Worm (Caenorhabditis elegans): ENCODE results near the gene R10E4.9.

DNA sequence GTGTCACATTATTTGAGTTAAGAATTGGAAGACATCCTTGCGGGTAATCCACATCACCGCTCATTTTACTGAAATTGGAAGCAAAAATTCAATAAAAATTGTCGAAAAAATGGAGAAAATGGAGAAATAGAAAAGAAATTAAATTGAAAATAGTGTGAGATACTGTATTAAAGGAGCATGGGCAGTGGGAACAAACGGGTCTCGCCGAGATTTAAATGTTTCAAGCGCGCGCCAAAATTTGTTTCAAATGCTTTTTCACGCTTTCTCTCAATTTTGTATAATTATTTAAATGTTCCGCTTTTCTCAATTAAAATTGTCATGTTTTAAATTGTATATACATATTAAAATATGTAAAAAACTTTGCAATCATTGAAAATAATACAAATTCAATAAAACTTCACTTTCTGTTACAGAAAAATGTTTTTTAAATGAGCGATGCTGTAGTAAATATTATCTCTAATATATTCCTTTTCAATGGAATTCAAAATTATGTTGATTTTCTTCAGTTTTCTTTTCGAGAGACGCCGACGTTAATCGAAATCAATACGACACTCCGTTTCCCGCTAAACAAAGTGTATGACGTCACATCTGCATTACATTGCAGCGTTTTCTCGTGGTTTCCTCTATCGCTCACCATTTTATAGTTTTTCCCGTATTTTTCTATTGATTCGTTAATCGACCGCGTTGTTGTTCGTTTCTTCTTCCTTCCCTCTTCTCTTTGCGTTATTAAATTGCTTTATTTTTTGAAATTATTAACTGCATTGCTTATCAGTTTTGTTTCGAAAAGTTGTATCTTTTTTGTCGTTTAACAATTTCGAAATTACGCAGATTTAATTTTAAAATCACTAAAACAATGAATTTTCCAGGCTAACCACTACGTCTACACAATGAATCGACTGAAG lies 11.1 kb upstream of the R10E4.9 start, which contains the start of the genes evl-14 and dcn-1:
- no peak for TF ChIP-seq aly-2 (tag; optimal IDR thresholded peaks at IDR 0.05)
- no peak for TF ChIP-seq nhr-77 (tag; optimal IDR thresholded peaks at IDR 0.05)
- no peak for TF ChIP-seq nhr-12 (tag; optimal IDR thresholded peaks at IDR 0.05)
- no peak for TF ChIP-seq unc-39 (tag; optimal IDR thresholded peaks at IDR 0.05)
- peak; percentile 20 for TF ChIP-seq skn-1 (tag; optimal IDR thresholded peaks at IDR 0.05)
- TF ChIP-seq fos-1 (tag; optimal IDR thresholded peaks at IDR 0.05) = peak; percentile 73
- peak; percentile 30 for TF ChIP-seq mab-5 (tag; optimal IDR thresholded peaks at IDR 0.05)
- TF ChIP-seq elt-1 (tag; optimal IDR thresholded peaks at IDR 0.05) = no peak
- TF ChIP-seq ama-1 (optimal IDR thresholded peaks at IDR 0.05) = peak; percentile 58
- TF ChIP-seq ztf-11 (tag; optimal IDR thresholded peaks at IDR 0.05) = no peak
- TF ChIP-seq lsy-2 (tag; optimal IDR thresholded peaks at IDR 0.05) = peak; percentile 52 to 91
- TF ChIP-seq ztf-4 (tag; optimal IDR thresholded peaks at IDR 0.05) = peak; percentile 11

Data from whole organism, L2 larva.